Fruit fly (Drosophila melanogaster): Measurements from ENCODE around the gene RSG7.

dm6 chrX:16811213-16811749 lies 33.0 kb downstream of the RSG7 start, which contains the start of gene CG4829:
- TF ChIP-seq insv (optimal IDR thresholded peaks at IDR 0.05) (no peak), h (optimal IDR thresholded peaks at IDR 0.05) (no peak), psq (optimal IDR thresholded peaks at IDR 0.05) (no peak), Sin3A (optimal IDR thresholded peaks at IDR 0.05) (no peak), Myc (optimal IDR thresholded peaks at IDR 0.05) (no peak), ttk (optimal IDR thresholded peaks at IDR 0.05) (no peak)
